Fruit fly (Drosophila melanogaster) whole organism, adult: Measurements from ENCODE around the gene CG10553.

Experiments used
- CG11617 ChIP-seq: fragments of 200-800 bp; sonication (Bioruptor generic); optimal IDR thresholded peaks from 2 replicates; lab custom pipeline; 2017; ENCODE audit warnings: mild to moderate bottlenecking, missing biosample characterization, missing genetic modification reagents, missing genetic modification characterization
- CG12768 ChIP-seq: fragments of 200-800 bp; sonication (Bioruptor generic); optimal IDR thresholded peaks from 2 replicates; lab custom pipeline; 2017; ENCODE audit warnings: missing biosample characterization, missing genetic modification characterization, mild to moderate bottlenecking, moderate library complexity, missing genetic modification reagents
- CG14711 ChIP-seq: fragments of 200-800 bp; sonication (Bioruptor generic); optimal IDR thresholded peaks from 2 replicates; lab custom pipeline; 2018; ENCODE audit warnings: missing biosample characterization, mild to moderate bottlenecking, missing genetic modification characterization, moderate library complexity
- CG33017 ChIP-seq: fragments of 200-800 bp; sonication (Bioruptor generic); optimal IDR thresholded peaks from 2 replicates; lab custom pipeline; 2018; ENCODE audit warnings: missing biosample characterization, mild to moderate bottlenecking, missing genetic modification characterization, moderate library complexity
- CG5204 ChIP-seq: fragments of 200-800 bp; sonication (Bioruptor generic); optimal IDR thresholded peaks from 2 replicates; lab custom pipeline; 2016; ENCODE audit warnings: missing biosample characterization, missing genetic modification characterization
- CG7045 ChIP-seq: fragments of 200-800 bp; sonication (Bioruptor generic); optimal IDR thresholded peaks from 2 replicates; lab custom pipeline; 2017; ENCODE audit warnings: missing biosample characterization, mild to moderate bottlenecking, missing genetic modification characterization
- CG7101 ChIP-seq: fragments of 200-800 bp; sonication (Bioruptor generic); optimal IDR thresholded peaks from 2 replicates; lab custom pipeline; 2018; ENCODE audit warnings: missing biosample characterization, mild to moderate bottlenecking, missing genetic modification characterization, moderate library complexity
- Clk ChIP-seq: fragments of 200-800 bp; sonication (Bioruptor generic); optimal IDR thresholded peaks from 2 replicates; lab custom pipeline; 2017; ENCODE audit warnings: missing biosample characterization, missing genetic modification characterization
- Crg-1 ChIP-seq: fragments of 200-800 bp; sonication (Bioruptor generic); optimal IDR thresholded peaks from 2 replicates; lab custom pipeline; 2016; ENCODE audit warnings: missing biosample characterization, missing genetic modification characterization
- Hr96 ChIP-seq: fragments of 200-800 bp; sonication (Bioruptor generic); optimal IDR thresholded peaks from 2 replicates; lab custom pipeline; 2016; ENCODE audit warnings: missing biosample characterization, missing genetic modification characterization
- Mnt ChIP-seq: fragments of 200-800 bp; sonication (Bioruptor generic); optimal IDR thresholded peaks from 2 replicates; lab custom pipeline; 2016; ENCODE audit warnings: missing biosample characterization, mild to moderate bottlenecking, missing genetic modification characterization
- bab1 ChIP-seq: fragments of 200-800 bp; sonication (Bioruptor generic); optimal IDR thresholded peaks from 3 replicates; lab custom pipeline; 2019; ENCODE audit warnings: missing biosample characterization, mild to moderate bottlenecking, missing genetic modification characterization, moderate library complexity
- cic ChIP-seq: fragments of 200-800 bp; sonication (Bioruptor generic); optimal IDR thresholded peaks from 2 replicates; lab custom pipeline; 2017; ENCODE audit warnings: missing biosample characterization, mild to moderate bottlenecking, missing genetic modification characterization, moderate library complexity
- cnc ChIP-seq, 2 experiments: fragments of >200 bp; optimal IDR thresholded peaks; 2 replicates each; lab custom pipeline; 2017
- kay ChIP-seq: fragments of 200-800 bp; sonication (Bioruptor generic); peaks from one replicate; lab custom pipeline; 2016; ENCODE audit warnings: missing biosample characterization, missing genetic modification characterization, borderline replicate concordance
- ovo ChIP-seq: fragments of 200-800 bp; sonication (Bioruptor generic); optimal IDR thresholded peaks from 2 replicates; lab custom pipeline; 2016; ENCODE audit warnings: missing biosample characterization, missing genetic modification characterization
- pad ChIP-seq: fragments of 200-800 bp; sonication (Bioruptor generic); optimal IDR thresholded peaks from 3 replicates; lab custom pipeline; 2017; ENCODE audit warnings: missing biosample characterization, missing genetic modification characterization, mild to moderate bottlenecking, moderate library complexity, missing genetic modification reagents
- tj ChIP-seq: fragments of 200-800 bp; sonication (Bioruptor generic); optimal IDR thresholded peaks from 3 replicates; lab custom pipeline; 2017; ENCODE audit warnings: missing biosample characterization, mild to moderate bottlenecking, missing genetic modification characterization, moderate library complexity
- toe ChIP-seq: fragments of 200-800 bp; sonication (Bioruptor generic); optimal IDR thresholded peaks from 2 replicates; lab custom pipeline; 2016; ENCODE audit warnings: missing biosample characterization, missing genetic modification characterization

Gene CG10553

DNA sequence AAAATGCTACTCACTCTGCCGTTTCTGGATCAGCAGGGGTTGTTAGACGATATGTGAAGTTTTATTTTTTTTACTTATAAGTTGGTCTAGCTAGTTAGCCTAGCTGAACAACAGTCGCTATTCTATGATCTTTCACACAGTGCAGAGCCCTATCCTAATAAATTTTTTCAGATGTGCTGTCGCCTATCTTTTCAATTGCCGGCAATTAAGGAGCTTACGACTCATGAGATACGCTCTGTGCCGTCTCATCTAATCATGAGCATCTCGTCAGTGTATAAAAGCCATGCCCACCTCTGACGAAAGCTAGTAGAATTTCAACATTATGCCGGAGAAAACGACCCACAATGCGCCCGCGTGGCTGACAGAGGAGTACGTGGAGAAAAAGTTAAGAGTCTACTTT lies 48.0 kb downstream of the CG10553 start, which contains the start of the genes CG11889 and CG11891:
TSS of gene CG11889 (plus strand) at position 301 of the 400 bp plus-strand sequence.
TSS of gene CG11891 (plus strand) at position 301 of the 400 bp plus-strand sequence.
- TF ChIP-seq CG33017 (tag; lab: Kevin White, UChicago) (no peak), CG5204 (no peak), bab1 (GFP tag; lab: Kevin White, UChicago) (no peak), tj (no peak), Crg-1 (GFP tag; lab: Kevin White, UChicago) (no peak), CG11617 (GFP tag; lab: Kevin White, UChicago) (no peak)

DNA sequence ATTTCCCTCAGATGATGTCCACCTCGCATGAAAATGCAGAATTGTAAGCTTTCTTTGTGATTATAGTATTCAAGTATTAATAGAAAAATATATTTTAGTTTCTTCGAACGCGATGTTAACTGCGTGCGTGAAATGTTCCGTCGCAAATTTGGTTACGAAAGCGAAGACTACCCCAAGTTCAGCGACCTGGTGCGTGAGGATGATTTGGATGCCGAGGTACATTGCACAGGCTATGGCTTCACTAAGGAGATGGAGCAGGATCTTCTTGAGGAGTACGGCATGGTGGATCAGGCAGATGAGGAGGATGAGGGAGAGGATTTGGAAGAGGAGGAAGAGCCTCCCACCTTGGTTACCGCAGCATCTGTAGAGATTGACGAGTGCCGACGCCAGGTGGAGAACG lies 51.2 kb downstream of the CG10553 start:
- TF ChIP-seq toe (GFP tag; lab: Kevin White, UChicago): no peak
- TF ChIP-seq cnc (optimal IDR thresholded peaks at IDR 0.05; lab: Kevin White, UChicago): no peak
- TF ChIP-seq Crg-1 (GFP tag; lab: Kevin White, UChicago): no peak
- no peak for TF ChIP-seq CG11617 (GFP tag; lab: Kevin White, UChicago)
- no peak for TF ChIP-seq Mnt
- no peak for TF ChIP-seq cic (GFP tag; lab: Kevin White, UChicago)
- TF ChIP-seq tj: no peak
- no peak for TF ChIP-seq CG33017 (tag; lab: Kevin White, UChicago)
- no peak for TF ChIP-seq CG14711 (tag; lab: Kevin White, UChicago)
- no peak for TF ChIP-seq kay
- TF ChIP-seq bab1 (GFP tag; lab: Kevin White, UChicago): no peak
- TF ChIP-seq CG12768 (GFP tag; lab: Kevin White, UChicago): no peak
- no peak for TF ChIP-seq CG5204
- no peak for TF ChIP-seq ovo (GFP tag; lab: Kevin White, UChicago)
- no peak for TF ChIP-seq pad (GFP tag; lab: Kevin White, UChicago)
- no peak for TF ChIP-seq Clk (GFP tag; lab: Kevin White, UChicago)
- TF ChIP-seq Hr96 (GFP tag; lab: Kevin White, UChicago): no peak
- TF ChIP-seq CG7101: no peak
- no peak for TF ChIP-seq CG7045 (GFP tag; lab: Kevin White, UChicago)
